Worm (Caenorhabditis elegans) whole organism, mixed stage, embryonic: ENCODE data around the gene B0563.5.

Source experiments
- ces-1 ChIP-seq: fragments of 150-350 bp; optimal IDR thresholded peaks from 2 replicates; lab custom pipeline; 2014; ENCODE audit warnings: missing biosample characterization, missing genetic modification reagents, missing genetic modification characterization
- elt-3 ChIP-seq: fragments of 150-350 bp; optimal IDR thresholded peaks from 2 replicates; lab custom pipeline; 2014; ENCODE audit warnings: missing biosample characterization, missing genetic modification characterization
- flh-1 ChIP-seq: fragments of 200-800 bp; sonication (Bioruptor generic); optimal IDR thresholded peaks from 2 replicates; lab custom pipeline; 2018; ENCODE audit warnings: mild to moderate bottlenecking, missing genetic modification characterization, moderate library complexity, missing compliant biosample characterization
- lsy-2 ChIP-seq: fragments of 150-350 bp; optimal IDR thresholded peaks from 2 replicates; lab custom pipeline; 2014; ENCODE audit warnings: missing biosample characterization, missing genetic modification characterization
- mep-1 ChIP-seq: fragments of 150-350 bp; optimal IDR thresholded peaks from 2 replicates; lab custom pipeline; 2017; ENCODE audit warnings: missing biosample characterization, missing genetic modification reagents, missing genetic modification characterization, inconsistent platforms
- nhr-12 ChIP-seq: fragments of 150-350 bp; optimal IDR thresholded peaks from 2 replicates; lab custom pipeline; 2014; ENCODE audit warnings: missing biosample characterization, missing genetic modification characterization
- nhr-237 ChIP-seq: fragments of 150-350 bp; optimal IDR thresholded peaks from 2 replicates; lab custom pipeline; 2014; ENCODE audit warnings: missing biosample characterization, missing genetic modification characterization
- nhr-28 ChIP-seq: fragments of 150-350 bp; optimal IDR thresholded peaks from 2 replicates; lab custom pipeline; 2014; ENCODE audit warnings: missing biosample characterization, missing genetic modification characterization
- pha-4 ChIP-seq: fragments of 150-350 bp; optimal IDR thresholded peaks from 2 replicates; lab custom pipeline; 2018; ENCODE audit warnings: missing biosample characterization, missing genetic modification reagents, missing genetic modification characterization
- snpc-4 ChIP-seq: fragments of 150-350 bp; optimal IDR thresholded peaks from 2 replicates; lab custom pipeline; 2014; ENCODE audit warnings: missing biosample characterization, missing genetic modification characterization
- unc-120 ChIP-seq: sonication (generic microtip); optimal IDR thresholded peaks from 2 replicates; lab custom pipeline; 2017; ENCODE audit warnings: missing genetic modification characterization, missing compliant biosample characterization; ENCODE audit not compliant: poor library complexity, severe bottlenecking
- unc-39 ChIP-seq: fragments of 150-350 bp; optimal IDR thresholded peaks from 2 replicates; lab custom pipeline; 2014; ENCODE audit warnings: missing biosample characterization, missing genetic modification characterization
- unc-62 ChIP-seq: fragments of 150-350 bp; optimal IDR thresholded peaks from 2 replicates; lab custom pipeline; 2014; ENCODE audit warnings: missing biosample characterization, missing genetic modification reagents, missing genetic modification characterization
- ztf-11 ChIP-seq: fragments of 150-350 bp; optimal IDR thresholded peaks from 2 replicates; lab custom pipeline; 2014; ENCODE audit warnings: missing biosample characterization, missing genetic modification characterization

- TF ChIP-seq elt-3 (tag; lab: Kevin White, UChicago) (no peak), nhr-28 (tag; lab: Kevin White, UChicago) (no peak), ztf-11 (tag; lab: Kevin White, UChicago) (no peak), nhr-237 (no peak), unc-120 (tag; lab: Kevin White, UChicago) (no peak), pha-4 (no peak), flh-1 (no peak), unc-62 (no peak), snpc-4 (tag; lab: Kevin White, UChicago) (no peak), lsy-2 (tag; lab: Kevin White, UChicago) (no peak), nhr-12 (tag; lab: Kevin White, UChicago) (no peak), mep-1 (tag; lab: Kevin White, UChicago) (no peak), unc-39 (tag; lab: Kevin White, UChicago) (no peak), ces-1 (GFP tag; lab: Kevin White, UChicago) (no peak)
Measured at ce11 chrX:9172278-9172677, 26.3 kb downstream of the B0563.5 start, which contains the start of gene B0563.18.
